Fruit fly (Drosophila melanogaster) whole organism, pupa: Measurements from ENCODE around the gene CG42300.

ENCODE experiments used
- CG12605 ChIP-seq: fragments of 200-800 bp; sonication (Bioruptor generic); IDR thresholded peaks from 2 replicates; pipeline ENCODE4 v1.3.6; 2022; ENCODE audit warnings: missing biosample characterization, missing genetic modification characterization
- CG13204 ChIP-seq: fragments of 200-800 bp; sonication (Bioruptor generic); optimal IDR thresholded peaks from 2 replicates; lab custom pipeline; 2018; ENCODE audit warnings: missing biosample characterization, mild to moderate bottlenecking, missing genetic modification characterization, moderate library complexity
- CG15710 ChIP-seq: fragments of 200-800 bp; sonication (Bioruptor generic); optimal IDR thresholded peaks from 2 replicates; lab custom pipeline; 2018; ENCODE audit warnings: missing biosample characterization, mild to moderate bottlenecking, missing genetic modification characterization, moderate library complexity
- CG17806 ChIP-seq: fragments of 200-800 bp; sonication (Bioruptor generic); optimal IDR thresholded peaks from 2 replicates; lab custom pipeline; 2018; ENCODE audit warnings: missing biosample characterization, mild to moderate bottlenecking, missing genetic modification characterization, moderate library complexity
- CG32121 ChIP-seq: fragments of 200-800 bp; sonication (Bioruptor generic); IDR thresholded peaks from 2 replicates; pipeline ENCODE4 v1.3.6; 2022; ENCODE audit warnings: missing biosample characterization, missing genetic modification characterization
- CG8301 ChIP-seq: fragments of 200-800 bp; sonication (Bioruptor generic); optimal IDR thresholded peaks from 2 replicates; lab custom pipeline; 2018; ENCODE audit warnings: missing biosample characterization, mild to moderate bottlenecking, missing genetic modification characterization
- CG9948 ChIP-seq: fragments of 200-800 bp; sonication (Bioruptor generic); optimal IDR thresholded peaks from 2 replicates; lab custom pipeline; 2018; ENCODE audit warnings: missing biosample characterization, mild to moderate bottlenecking, missing genetic modification characterization, moderate library complexity
- D1 ChIP-seq: fragments of 200-800 bp; sonication (Bioruptor generic); optimal IDR thresholded peaks from 2 replicates; lab custom pipeline; 2018; ENCODE audit warnings: missing biosample characterization, mild to moderate bottlenecking, missing genetic modification characterization, moderate library complexity
- Ets98B ChIP-seq: fragments of 200-800 bp; sonication (Bioruptor generic); IDR thresholded peaks from 2 replicates; pipeline ENCODE4 v1.3.6; 2022; ENCODE audit warnings: missing biosample characterization, missing genetic modification characterization
- Pif1A ChIP-seq: fragments of 200-800 bp; sonication (Bioruptor generic); optimal IDR thresholded peaks from 3 replicates; lab custom pipeline; 2016; ENCODE audit warnings: missing biosample characterization, missing genetic modification characterization

dm6 chrX:15539856-15540488 lies 15.9 kb downstream of the CG42300 start:
- TF ChIP-seq CG15710 (peak; percentile 0), CG12605 (GFP tag; lab: Robert Waterston, UW) (no peak), CG9948 (tag; lab: Kevin White, UChicago) (no peak), CG8301 (tag; lab: Kevin White, UChicago) (no peak), CG13204 (GFP tag; lab: Kevin White, UChicago) (no peak), Pif1A (no peak), CG17806 (no peak), Ets98B (GFP tag; lab: Robert Waterston, UW) (no peak), CG32121 (GFP tag; lab: Robert Waterston, UW) (no peak), D1 (no peak)
